Fruit fly (Drosophila melanogaster): ENCODE data around the gene CG46304.
A peak's percentile ranks its signal among the peaks of the same experiment; 100 is the strongest.

CG46304 gene

DNA sequence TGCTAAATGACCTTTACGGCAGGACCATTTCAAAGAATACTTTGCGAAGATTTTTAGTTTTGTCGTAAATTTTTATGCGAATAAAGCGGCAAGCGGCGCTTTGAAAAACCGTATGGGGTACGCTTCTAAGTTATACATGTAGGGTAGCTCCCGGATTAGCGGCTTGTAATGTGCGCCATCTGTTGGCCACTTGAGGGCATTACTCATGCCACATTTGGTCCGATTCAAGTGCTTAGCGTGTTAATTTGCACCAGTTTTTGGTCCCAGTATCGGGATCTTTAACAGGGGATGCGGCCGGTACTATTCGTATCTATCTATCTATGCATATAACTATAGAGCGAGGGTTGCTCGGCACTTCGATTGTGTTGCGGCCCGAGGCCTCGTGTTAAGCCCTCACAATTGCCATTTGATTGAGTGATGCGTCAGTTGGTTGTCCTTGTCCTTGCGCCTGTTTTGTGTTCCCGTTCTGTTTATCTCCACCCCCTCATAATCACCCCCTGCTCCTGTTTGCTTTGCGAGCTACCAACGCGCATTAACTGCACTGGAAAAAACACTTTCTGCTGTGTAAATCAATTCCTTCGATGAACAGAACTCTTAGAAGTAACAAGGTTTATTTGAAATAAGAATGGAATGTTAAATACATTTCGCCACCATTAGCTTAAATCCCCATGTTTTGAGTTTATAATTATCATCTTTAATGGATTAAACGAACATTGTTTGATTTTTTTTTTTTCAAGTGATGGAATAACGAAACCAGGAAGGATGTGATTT lies 15.6 kb upstream of the CG46304 start:
- TF ChIP-seq Eip78C (GFP tag), result peak; percentile 33
- no peak for TF ChIP-seq CG15336 (GFP tag; IDR thresholded peaks at IDR 0.05)
- TF ChIP-seq spab (GFP tag; optimal IDR thresholded peaks at IDR 0.05), result no peak

DNA sequence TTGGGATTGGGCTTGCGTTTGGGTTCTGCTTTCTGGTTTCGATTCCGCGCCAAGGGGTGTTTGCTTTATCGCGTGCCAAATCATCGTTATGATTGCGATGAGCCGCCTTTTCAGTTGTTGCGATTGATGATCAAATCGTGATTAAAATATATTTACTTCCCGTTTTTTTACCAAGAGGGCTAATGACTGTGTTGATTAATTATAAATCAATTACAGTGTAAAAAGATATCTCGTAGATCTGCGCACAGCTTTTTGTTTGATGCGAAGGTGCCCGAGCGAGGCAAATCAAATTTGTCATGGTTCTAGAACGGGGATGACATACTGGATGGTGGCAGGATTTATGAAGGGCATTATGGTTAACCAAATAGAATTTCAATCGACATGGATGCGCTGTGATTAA lies 12.2 kb upstream of the CG46304 start:
- TF ChIP-seq CG8632 (GFP tag; optimal IDR thresholded peaks at IDR 0.05), result no peak
- TF ChIP-seq eg (GFP tag; IDR thresholded peaks at IDR 0.05), result no peak
- no peak for TF ChIP-seq Ets21C (GFP tag; optimal IDR thresholded peaks at IDR 0.05)
- no peak for TF ChIP-seq CG10631 (GFP tag; optimal IDR thresholded peaks at IDR 0.05)
- TF ChIP-seq acj6 (GFP tag; optimal IDR thresholded peaks at IDR 0.05), result no peak
- TF ChIP-seq CG6163 (GFP tag; IDR thresholded peaks at IDR 0.05), result no peak
- no peak for TF ChIP-seq fd85E (GFP tag; optimal IDR thresholded peaks at IDR 0.05)
- no peak for TF ChIP-seq CG4318 (GFP tag; optimal IDR thresholded peaks at IDR 0.05)
- TF ChIP-seq Lpt (GFP tag; optimal IDR thresholded peaks at IDR 0.05), result no peak
- no peak for TF ChIP-seq CG6792 (GFP tag; optimal IDR thresholded peaks at IDR 0.05)
- no peak for TF ChIP-seq Sox14 (GFP tag; optimal IDR thresholded peaks at IDR 0.05)

dm6 chr2L:18934588-18934987 lies 11.5 kb upstream of the CG46304 start:
- no peak for TF ChIP-seq Eip75B (GFP tag; optimal IDR thresholded peaks at IDR 0.05)
- no peak for TF ChIP-seq fkh (GFP tag; optimal IDR thresholded peaks at IDR 0.05)
- no peak for TF ChIP-seq dac (GFP tag; optimal IDR thresholded peaks at IDR 0.05)

DNA sequence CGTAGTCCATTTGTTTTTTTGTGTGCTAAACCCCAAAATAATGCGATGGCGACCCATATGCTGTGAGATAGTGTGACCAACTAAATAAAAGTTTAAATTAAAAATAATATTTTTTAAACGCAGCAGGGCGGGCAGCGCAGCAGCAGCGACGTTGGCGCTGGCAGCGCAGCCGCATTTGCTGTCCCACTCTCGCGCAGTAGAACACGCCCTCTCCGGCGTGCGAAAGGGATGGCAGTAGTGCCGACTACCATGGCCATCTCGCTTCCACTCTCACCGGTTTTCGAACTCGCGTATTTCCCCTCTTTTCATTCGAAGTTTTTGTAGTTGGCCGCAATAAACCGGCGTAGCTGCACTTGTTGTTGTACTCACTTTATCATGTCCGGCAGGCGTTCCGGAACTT lies 10.0 kb upstream of the CG46304 start:
- peak; percentile 8 for TF ChIP-seq esn (GFP tag; optimal IDR thresholded peaks at IDR 0.05)
- TF ChIP-seq CG8119 (GFP tag; IDR thresholded peaks at IDR 0.05), result no peak
- TF ChIP-seq CG34406 (GFP tag; optimal IDR thresholded peaks at IDR 0.05), result no peak
- no peak for TF ChIP-seq CG8632 (GFP tag; optimal IDR thresholded peaks at IDR 0.05)
- TF ChIP-seq eg (GFP tag; IDR thresholded peaks at IDR 0.05), result no peak
- TF ChIP-seq CG6854 (GFP tag; optimal IDR thresholded peaks at IDR 0.05), result no peak
- TF ChIP-seq CG10631 (GFP tag; optimal IDR thresholded peaks at IDR 0.05), result no peak
- no peak for TF ChIP-seq dsx (GFP tag; optimal IDR thresholded peaks at IDR 0.05; ENCODE audit: poor library complexity, severe bottlenecking)
- TF ChIP-seq CG10669 (GFP tag; optimal IDR thresholded peaks at IDR 0.05), result no peak
- TF ChIP-seq CG32006 (GFP tag; optimal IDR thresholded peaks at IDR 0.05), result no peak
- no peak for TF ChIP-seq topi (GFP tag; optimal IDR thresholded peaks at IDR 0.05)
- TF ChIP-seq CG6163 (GFP tag; IDR thresholded peaks at IDR 0.05), result peak; percentile 49; the same call in 1 of the 3 replicates
- no peak for TF ChIP-seq CG11762 (GFP tag; optimal IDR thresholded peaks at IDR 0.05; ENCODE audit: insufficient read depth)
- no peak for TF ChIP-seq Ets96B (tag; optimal IDR thresholded peaks at IDR 0.05)
- TF ChIP-seq fd85E (GFP tag; optimal IDR thresholded peaks at IDR 0.05), result no peak
- TF ChIP-seq CG11294 (GFP tag; IDR thresholded peaks at IDR 0.05), result no peak
- TF ChIP-seq CG15336 (GFP tag; IDR thresholded peaks at IDR 0.05), result no peak
- peak; percentile 99 for TF ChIP-seq CG1621 (tag; optimal IDR thresholded peaks at IDR 0.05)
- no peak for TF ChIP-seq lz (GFP tag; optimal IDR thresholded peaks at IDR 0.05)
- no peak for TF ChIP-seq acj6 (GFP tag; optimal IDR thresholded peaks at IDR 0.05)
- no peak for TF ChIP-seq Smox (GFP tag; optimal IDR thresholded peaks at IDR 0.05)
- TF ChIP-seq dac (GFP tag; optimal IDR thresholded peaks at IDR 0.05), result no peak
- TF ChIP-seq CG3032 (tag; optimal IDR thresholded peaks at IDR 0.05), result no peak
- TF ChIP-seq Lpt (GFP tag; optimal IDR thresholded peaks at IDR 0.05), result no peak
- no peak for TF ChIP-seq pdm3 (GFP tag; optimal IDR thresholded peaks at IDR 0.05)
- no peak for TF ChIP-seq fd59A (GFP tag; optimal IDR thresholded peaks at IDR 0.05)
- no peak for TF ChIP-seq CG4318 (GFP tag; optimal IDR thresholded peaks at IDR 0.05)
